Worm (Caenorhabditis elegans): ENCODE results near the gene ctsa-4.1.

The ctsa-4.1 gene

ce11 chrII:6333887-6334286, 32.9 kb upstream of the ctsa-4.1 start, which contains the start of gene ttc-39B:
Gene ttc-39B, minus strand, starts transcription at chrII:6333987.
- no peak for TF ChIP-seq ama-1 (optimal IDR thresholded peaks at IDR 0.05)
- no peak for TF ChIP-seq scrt-1 (GFP tag; IDR thresholded peaks at IDR 0.05)
- no peak for TF ChIP-seq ceh-13 (GFP tag; optimal IDR thresholded peaks at IDR 0.05)
- TF ChIP-seq pes-1 (GFP tag; IDR thresholded peaks at IDR 0.05), result no peak
- no peak for TF ChIP-seq sea-1 (GFP tag; conservative IDR thresholded peaks at IDR 0.05)
- TF ChIP-seq ets-7 (tag; optimal IDR thresholded peaks at IDR 0.05), result no peak
- no peak for TF ChIP-seq tbx-37 (GFP tag; conservative IDR thresholded peaks at IDR 0.05)
- no peak for TF ChIP-seq hmbx-1 (tag; optimal IDR thresholded peaks at IDR 0.05)
- TF ChIP-seq tra-4 (tag; optimal IDR thresholded peaks at IDR 0.05), result no peak

ce11 chrII:6334745-6335260, 32.0 kb upstream of the ctsa-4.1 start:
- no peak for TF ChIP-seq tbx-11 (GFP tag; IDR thresholded peaks at IDR 0.05)
- TF ChIP-seq hmg-4 (GFP tag; optimal IDR thresholded peaks at IDR 0.05), result no peak
- no peak for TF ChIP-seq pes-1 (GFP tag; IDR thresholded peaks at IDR 0.05)
- no peak for TF ChIP-seq tbx-37 (GFP tag; conservative IDR thresholded peaks at IDR 0.05)

- TF ChIP-seq B0310.2 (tag; optimal IDR thresholded peaks at IDR 0.05) (no peak), ceh-36 (tag; optimal IDR thresholded peaks at IDR 0.05) (no peak), tbx-11 (GFP tag; IDR thresholded peaks at IDR 0.05) (no peak), flt-1 (GFP tag; IDR thresholded peaks at IDR 0.05) (no peak), tra-4 (tag; optimal IDR thresholded peaks at IDR 0.05) (no peak), F13C5.2 (tag; optimal IDR thresholded peaks at IDR 0.05) (no peak), sea-1 (GFP tag; conservative IDR thresholded peaks at IDR 0.05) (no peak), ama-1 (optimal IDR thresholded peaks at IDR 0.05) (no peak), aly-1 (tag; optimal IDR thresholded peaks at IDR 0.05) (no peak), hnd-1 (tag; optimal IDR thresholded peaks at IDR 0.05) (no peak), ets-7 (tag; optimal IDR thresholded peaks at IDR 0.05) (no peak), ceh-13 (GFP tag; optimal IDR thresholded peaks at IDR 0.05) (no peak), scrt-1 (GFP tag; IDR thresholded peaks at IDR 0.05) (no peak), hmbx-1 (tag; optimal IDR thresholded peaks at IDR 0.05) (no peak)
Observed at ce11 chrII:6335358-6335757, 31.4 kb upstream of the ctsa-4.1 start, which contains the start of gene C32D5.14. Gene C32D5.14, plus strand, starts transcription at chrII:6335488.

ce11 chrII:6339511-6339910, 27.3 kb upstream of the ctsa-4.1 start:
- TF ChIP-seq tbx-11 (GFP tag; IDR thresholded peaks at IDR 0.05) (no peak), F13C5.2 (tag; optimal IDR thresholded peaks at IDR 0.05) (no peak), ama-1 (optimal IDR thresholded peaks at IDR 0.05) (no peak), ets-7 (tag; optimal IDR thresholded peaks at IDR 0.05) (no peak), aly-1 (tag; optimal IDR thresholded peaks at IDR 0.05) (no peak), hmg-4 (GFP tag; optimal IDR thresholded peaks at IDR 0.05) (no peak), B0310.2 (tag; optimal IDR thresholded peaks at IDR 0.05) (no peak), ceh-13 (GFP tag; optimal IDR thresholded peaks at IDR 0.05) (no peak), tbx-37 (GFP tag; conservative IDR thresholded peaks at IDR 0.05) (no peak), scrt-1 (GFP tag; IDR thresholded peaks at IDR 0.05) (no peak), hnd-1 (tag; optimal IDR thresholded peaks at IDR 0.05) (no peak), tra-4 (tag; optimal IDR thresholded peaks at IDR 0.05) (no peak), flt-1 (GFP tag; IDR thresholded peaks at IDR 0.05) (no peak), pes-1 (GFP tag; IDR thresholded peaks at IDR 0.05) (no peak), hmbx-1 (tag; optimal IDR thresholded peaks at IDR 0.05) (no peak), ceh-36 (tag; optimal IDR thresholded peaks at IDR 0.05) (no peak), sea-1 (GFP tag; conservative IDR thresholded peaks at IDR 0.05) (no peak)

ce11 chrII:6339948-6340347, 26.8 kb upstream of the ctsa-4.1 start, which contains the start of gene C32D5.7:
Gene C32D5.7, minus strand, starts transcription at chrII:6340048.
- no peak for TF ChIP-seq sea-1 (GFP tag; conservative IDR thresholded peaks at IDR 0.05)
- TF ChIP-seq tbx-11 (GFP tag; IDR thresholded peaks at IDR 0.05), result no peak
- TF ChIP-seq hmg-4 (GFP tag; optimal IDR thresholded peaks at IDR 0.05), result no peak
- no peak for TF ChIP-seq hmbx-1 (tag; optimal IDR thresholded peaks at IDR 0.05)
- TF ChIP-seq tra-4 (tag; optimal IDR thresholded peaks at IDR 0.05), result no peak
- no peak for TF ChIP-seq flt-1 (GFP tag; IDR thresholded peaks at IDR 0.05)
- TF ChIP-seq ceh-36 (tag; optimal IDR thresholded peaks at IDR 0.05), result no peak

ce11 chrII:6341076-6341475, 25.7 kb upstream of the ctsa-4.1 start:
- TF ChIP-seq hmbx-1 (tag; optimal IDR thresholded peaks at IDR 0.05) (no peak), F13C5.2 (tag; optimal IDR thresholded peaks at IDR 0.05) (no peak)

- TF ChIP-seq hnd-1 (tag; optimal IDR thresholded peaks at IDR 0.05) (no peak), ceh-13 (GFP tag; optimal IDR thresholded peaks at IDR 0.05) (no peak), tra-4 (tag; optimal IDR thresholded peaks at IDR 0.05) (no peak), F13C5.2 (tag; optimal IDR thresholded peaks at IDR 0.05) (no peak)
Observed at ce11 chrII:6342455-6342854, 24.3 kb upstream of the ctsa-4.1 start.

ce11 chrII:6343893-6344292, 22.9 kb upstream of the ctsa-4.1 start, which contains the start of gene txt-18:
Gene txt-18, plus strand, starts transcription at chrII:6344072.
- TF ChIP-seq ceh-13 (GFP tag; optimal IDR thresholded peaks at IDR 0.05) (no peak), ceh-36 (tag; optimal IDR thresholded peaks at IDR 0.05) (no peak), sea-1 (GFP tag; conservative IDR thresholded peaks at IDR 0.05) (no peak), scrt-1 (GFP tag; IDR thresholded peaks at IDR 0.05) (no peak), hnd-1 (tag; optimal IDR thresholded peaks at IDR 0.05) (no peak), ama-1 (optimal IDR thresholded peaks at IDR 0.05) (no peak), hmbx-1 (tag; optimal IDR thresholded peaks at IDR 0.05) (no peak), tbx-11 (GFP tag; IDR thresholded peaks at IDR 0.05) (no peak), flt-1 (GFP tag; IDR thresholded peaks at IDR 0.05) (no peak), hmg-4 (GFP tag; optimal IDR thresholded peaks at IDR 0.05) (no peak), B0310.2 (tag; optimal IDR thresholded peaks at IDR 0.05) (no peak), tbx-37 (GFP tag; conservative IDR thresholded peaks at IDR 0.05) (no peak), aly-1 (tag; optimal IDR thresholded peaks at IDR 0.05) (no peak), ets-7 (tag; optimal IDR thresholded peaks at IDR 0.05) (no peak)
